Worm (Caenorhabditis elegans) whole organism, L3 larva: ENCODE data around the gene T23F2.2.

Experiments used
- R02D3.7 ChIP-seq: fragments of 150-350 bp; optimal IDR thresholded peaks from 2 replicates; lab custom pipeline; 2014; ENCODE audit warnings: missing biosample characterization, missing genetic modification characterization
- ZK546.5 ChIP-seq: sonication (generic microtip); optimal IDR thresholded peaks from 2 replicates; lab custom pipeline; 2017; ENCODE audit warnings: missing biosample characterization, missing genetic modification characterization
- aly-2 ChIP-seq: fragments of 150-350 bp; optimal IDR thresholded peaks from 2 replicates; lab custom pipeline; 2014; ENCODE audit warnings: missing biosample characterization, missing genetic modification characterization
- ama-1 ChIP-seq: fragments of 150-350 bp; optimal IDR thresholded peaks from 2 replicates; lab custom pipeline; 2018
- ceh-16 ChIP-seq: sonication (generic microtip); optimal IDR thresholded peaks from 2 replicates; lab custom pipeline; 2017; ENCODE audit warnings: missing biosample characterization, missing genetic modification characterization
- ceh-28 ChIP-seq: fragments of 150-350 bp; optimal IDR thresholded peaks from 2 replicates; lab custom pipeline; 2014; ENCODE audit warnings: missing biosample characterization, missing genetic modification reagents, missing genetic modification characterization
- ceh-82 ChIP-seq: fragments of 150-350 bp; optimal IDR thresholded peaks from 2 replicates; lab custom pipeline; 2014; ENCODE audit warnings: missing biosample characterization, missing genetic modification characterization
- ceh-9 ChIP-seq: sonication (generic microtip); optimal IDR thresholded peaks from 2 replicates; lab custom pipeline; 2018; ENCODE audit warnings: missing biosample characterization, missing genetic modification characterization
- egl-27 ChIP-seq: sonication (generic microtip); optimal IDR thresholded peaks from 4 replicates; lab custom pipeline; 2017; ENCODE audit warnings: missing biosample characterization, missing genetic modification reagents, missing genetic modification characterization
- egl-5 ChIP-seq: fragments of 150-350 bp; optimal IDR thresholded peaks from 2 replicates; lab custom pipeline; 2017; ENCODE audit warnings: missing biosample characterization, missing genetic modification reagents, missing genetic modification characterization, inconsistent platforms
- elt-1 ChIP-seq: fragments of 150-350 bp; optimal IDR thresholded peaks from 2 replicates; lab custom pipeline; 2014; ENCODE audit warnings: missing biosample characterization, missing genetic modification characterization
- elt-2 ChIP-seq: sonication (generic microtip); optimal IDR thresholded peaks from 2 replicates; lab custom pipeline; 2016; ENCODE audit warnings: missing genetic modification reagents, mild to moderate bottlenecking, missing genetic modification characterization, missing compliant biosample characterization
- elt-3 ChIP-seq, 3 experiments: fragments of 150-350 bp in 1 of 3; sonication (generic microtip) in 2 of 3; optimal IDR thresholded peaks; 2 replicates in 2 of 3; 4 replicates in 1 of 3; lab custom pipeline; 2014 to 2017; ENCODE audit warnings: missing biosample characterization in 3 of 3, missing genetic modification characterization in 3 of 3
- eor-1 ChIP-seq, 2 experiments: fragments of 150-350 bp; optimal IDR thresholded peaks; 2 replicates each; lab custom pipeline; 2014 to 2018; ENCODE audit warnings: missing biosample characterization in 2 of 2, missing genetic modification characterization in 2 of 2
- fkh-10 ChIP-seq: sonication (generic microtip); optimal IDR thresholded peaks from 2 replicates; lab custom pipeline; 2017; ENCODE audit warnings: missing biosample characterization, missing genetic modification reagents, missing genetic modification characterization
- fkh-2 ChIP-seq: fragments of 150-350 bp; optimal IDR thresholded peaks from 2 replicates; lab custom pipeline; 2014; ENCODE audit warnings: missing biosample characterization, missing genetic modification reagents, missing genetic modification characterization
- fos-1 ChIP-seq: fragments of 150-350 bp; optimal IDR thresholded peaks from 2 replicates; lab custom pipeline; 2014; ENCODE audit warnings: missing biosample characterization, missing genetic modification characterization
- hmg-11 ChIP-seq: sonication (generic microtip); optimal IDR thresholded peaks from 2 replicates; lab custom pipeline; 2016; ENCODE audit warnings: missing genetic modification characterization, missing compliant biosample characterization
- jun-1 ChIP-seq: fragments of 150-350 bp; optimal IDR thresholded peaks from 2 replicates; lab custom pipeline; 2014; ENCODE audit warnings: missing biosample characterization, missing genetic modification reagents, missing genetic modification characterization
- lin-15B ChIP-seq: fragments of 150-350 bp; optimal IDR thresholded peaks from 2 replicates; lab custom pipeline; 2014; ENCODE audit warnings: missing biosample characterization, missing genetic modification characterization
- lin-39 ChIP-seq: fragments of 150-350 bp; optimal IDR thresholded peaks from 2 replicates; lab custom pipeline; 2018; ENCODE audit warnings: missing biosample characterization, missing genetic modification reagents, missing genetic modification characterization
- lsy-12 ChIP-seq: sonication (generic microtip); optimal IDR thresholded peaks from 2 replicates; lab custom pipeline; 2016; ENCODE audit warnings: mild to moderate bottlenecking, missing genetic modification characterization, missing compliant biosample characterization
- mdl-1 ChIP-seq: fragments of 150-350 bp; optimal IDR thresholded peaks from 2 replicates; lab custom pipeline; 2014; ENCODE audit warnings: missing biosample characterization, missing genetic modification characterization
- mml-1 ChIP-seq: fragments of 150-350 bp; sonication (generic microtip); optimal IDR thresholded peaks from 3 replicates; lab custom pipeline; 2014; ENCODE audit warnings: missing biosample characterization, missing genetic modification characterization
- nfya-1 ChIP-seq: sonication (generic microtip); optimal IDR thresholded peaks from 2 replicates; lab custom pipeline; 2017; ENCODE audit warnings: missing genetic modification characterization, mild to moderate bottlenecking, missing compliant biosample characterization, antibody characterized with exemption, moderate library complexity; ENCODE audit not compliant: insufficient read depth
- nhr-11 ChIP-seq: fragments of 150-350 bp; optimal IDR thresholded peaks from 2 replicates; lab custom pipeline; 2014; ENCODE audit warnings: missing biosample characterization, missing genetic modification characterization
- nhr-23 ChIP-seq: fragments of 150-350 bp; optimal IDR thresholded peaks from 2 replicates; lab custom pipeline; 2014; ENCODE audit warnings: missing biosample characterization, missing genetic modification reagents, missing genetic modification characterization
- nhr-237 ChIP-seq: fragments of 150-350 bp; optimal IDR thresholded peaks from 2 replicates; lab custom pipeline; 2014; ENCODE audit warnings: missing biosample characterization, missing genetic modification characterization
- nhr-25 ChIP-seq: sonication (generic microtip); optimal IDR thresholded peaks from 2 replicates; lab custom pipeline; 2017; ENCODE audit warnings: missing biosample characterization, missing genetic modification characterization
- nhr-28 ChIP-seq: fragments of 150-350 bp; optimal IDR thresholded peaks from 2 replicates; lab custom pipeline; 2014; ENCODE audit warnings: missing biosample characterization, missing genetic modification characterization
- nhr-43 ChIP-seq: sonication (generic microtip); optimal IDR thresholded peaks from 2 replicates; lab custom pipeline; 2016; ENCODE audit warnings: mild to moderate bottlenecking, missing genetic modification characterization, missing compliant biosample characterization; ENCODE audit not compliant: poor library complexity, severe bottlenecking
- nhr-67 ChIP-seq: fragments of 150-350 bp; optimal IDR thresholded peaks from 2 replicates; lab custom pipeline; 2014; ENCODE audit warnings: missing biosample characterization, missing genetic modification characterization
- nhr-76 ChIP-seq: fragments of 150-350 bp; sonication (generic microtip); optimal IDR thresholded peaks from 5 replicates; lab custom pipeline; 2014; ENCODE audit warnings: missing biosample characterization, missing genetic modification characterization
- nhr-77 ChIP-seq: fragments of 150-350 bp; optimal IDR thresholded peaks from 2 replicates; lab custom pipeline; 2014; ENCODE audit warnings: missing biosample characterization, missing genetic modification characterization
- pha-4 ChIP-seq: fragments of 150-350 bp; optimal IDR thresholded peaks from 2 replicates; lab custom pipeline; 2014; ENCODE audit warnings: missing biosample characterization, missing genetic modification reagents, missing genetic modification characterization
- pqm-1 ChIP-seq: fragments of 150-350 bp; optimal IDR thresholded peaks from 2 replicates; lab custom pipeline; 2017; ENCODE audit warnings: missing biosample characterization, missing genetic modification characterization, inconsistent platforms
- sea-2 ChIP-seq: fragments of 150-350 bp; sonication (generic microtip); optimal IDR thresholded peaks from 4 replicates; lab custom pipeline; 2014; ENCODE audit warnings: missing biosample characterization, missing genetic modification reagents, missing genetic modification characterization
- skn-1 ChIP-seq: fragments of 150-350 bp; optimal IDR thresholded peaks from 2 replicates; lab custom pipeline; 2014; ENCODE audit warnings: missing biosample characterization, missing genetic modification characterization
- snpc-4 ChIP-seq: fragments of 150-350 bp; optimal IDR thresholded peaks from 2 replicates; lab custom pipeline; 2014; ENCODE audit warnings: missing biosample characterization, missing genetic modification characterization
- tbx-2 ChIP-seq: sonication (generic microtip); optimal IDR thresholded peaks from 2 replicates; lab custom pipeline; 2016; ENCODE audit warnings: mild to moderate bottlenecking, missing genetic modification characterization, missing compliant biosample characterization
- unc-39 ChIP-seq: sonication (generic microtip); optimal IDR thresholded peaks from 4 replicates; lab custom pipeline; 2017; ENCODE audit warnings: missing biosample characterization, missing genetic modification characterization
- unc-62 ChIP-seq: fragments of 150-350 bp; sonication (generic microtip); optimal IDR thresholded peaks from 4 replicates; lab custom pipeline; 2014; ENCODE audit warnings: missing biosample characterization, missing genetic modification reagents, missing genetic modification characterization
- zag-1 ChIP-seq: fragments of 150-350 bp; optimal IDR thresholded peaks from 2 replicates; lab custom pipeline; 2014; ENCODE audit warnings: missing biosample characterization, missing genetic modification characterization
- ztf-11 ChIP-seq: fragments of 150-350 bp; optimal IDR thresholded peaks from 2 replicates; lab custom pipeline; 2014; ENCODE audit warnings: missing biosample characterization, missing genetic modification characterization
- ztf-4 ChIP-seq: fragments of 150-350 bp; optimal IDR thresholded peaks from 2 replicates; lab custom pipeline; 2014; ENCODE audit warnings: missing biosample characterization, missing genetic modification characterization

Gene T23F2.2

ce11 chrX:5467820-5468270 is 37.2 kb downstream of the T23F2.2 start, which contains the start of gene dpyd-1:
TSS of gene dpyd-1 (plus strand) at chrX:5467870.
- no peak for TF ChIP-seq fos-1 (tag; lab: Kevin White, UChicago)
- TF ChIP-seq nhr-43 (tag; lab: Kevin White, UChicago): no peak
- no peak for TF ChIP-seq tbx-2 (tag; lab: Kevin White, UChicago)
- no peak for TF ChIP-seq nhr-67
- no peak for TF ChIP-seq skn-1 (tag; lab: Kevin White, UChicago)
- TF ChIP-seq egl-27 (tag; lab: Kevin White, UChicago): no peak
- TF ChIP-seq mdl-1 (tag; lab: Kevin White, UChicago): peak; percentile 57
- TF ChIP-seq pqm-1 (tag; lab: Kevin White, UChicago): peak; percentile 78
- TF ChIP-seq R02D3.7 (tag; lab: Kevin White, UChicago): no peak
- peak; percentile 46 for TF ChIP-seq pha-4 (tag; lab: Kevin White, UChicago)
- no peak for TF ChIP-seq fkh-10 (GFP tag; lab: Kevin White, UChicago)
- no peak for TF ChIP-seq ama-1
- no peak for TF ChIP-seq lin-39 (tag; lab: Kevin White, UChicago)
- TF ChIP-seq nhr-77 (tag; lab: Kevin White, UChicago): no peak
- TF ChIP-seq ztf-4 (tag; lab: Kevin White, UChicago): no peak
- no peak for TF ChIP-seq unc-62
- no peak for TF ChIP-seq lin-15B (tag; lab: Kevin White, UChicago)
- TF ChIP-seq elt-2 (tag; lab: Kevin White, UChicago): peak; percentile 85
- no peak for TF ChIP-seq elt-1 (tag; lab: Kevin White, UChicago)
- no peak for TF ChIP-seq jun-1 (tag; lab: Kevin White, UChicago)
- TF ChIP-seq aly-2 (tag; lab: Kevin White, UChicago): no peak
- no peak for TF ChIP-seq sea-2 (GFP tag; lab: Kevin White, UChicago)
- TF ChIP-seq ZK546.5: no peak
- no peak for TF ChIP-seq eor-1 (tag; optimal IDR thresholded peaks at IDR 0.05; lab: Kevin White, UChicago)
- TF ChIP-seq mml-1 (tag; lab: Kevin White, UChicago): peak; percentile 44
- no peak for TF ChIP-seq ztf-11
- no peak for TF ChIP-seq ceh-28 (tag; lab: Kevin White, UChicago)
- no peak for TF ChIP-seq ceh-16 (tag; lab: Kevin White, UChicago)
- TF ChIP-seq nhr-23 (tag; lab: Kevin White, UChicago): no peak
- TF ChIP-seq nhr-25 (tag; lab: Kevin White, UChicago): peak; percentile 36
- no peak for TF ChIP-seq unc-39 (tag; lab: Kevin White, UChicago)
- TF ChIP-seq nhr-76 (tag; lab: Kevin White, UChicago): no peak
- TF ChIP-seq ceh-82 (tag; lab: Kevin White, UChicago): no peak
- no peak for TF ChIP-seq nhr-28 (tag; lab: Kevin White, UChicago)
- no peak for TF ChIP-seq lsy-12 (tag; lab: Kevin White, UChicago)
- no peak for TF ChIP-seq snpc-4

- no peak for TF ChIP-seq hmg-11 (tag; lab: Kevin White, UChicago)
- no peak for TF ChIP-seq pha-4 (tag; lab: Kevin White, UChicago)
- no peak for TF ChIP-seq nhr-23 (tag; lab: Kevin White, UChicago)
- TF ChIP-seq snpc-4: no peak
- TF ChIP-seq eor-1 (tag; optimal IDR thresholded peaks at IDR 0.05; lab: Kevin White, UChicago): no peak
- peak; percentile 38 for TF ChIP-seq nfya-1 (tag; lab: Kevin White, UChicago)
- no peak for TF ChIP-seq ztf-11
- peak; percentile 71 for TF ChIP-seq pqm-1 (tag; lab: Kevin White, UChicago)
- TF ChIP-seq tbx-2 (tag; lab: Kevin White, UChicago): no peak
- TF ChIP-seq fkh-2 (tag; lab: Kevin White, UChicago): no peak
- TF ChIP-seq nhr-237 (tag; lab: Kevin White, UChicago): no peak
- TF ChIP-seq elt-3 (tag; optimal IDR thresholded peaks at IDR 0.05; lab: Kevin White, UChicago): peak; percentile 26 to 92 (median 91)
- TF ChIP-seq ceh-82 (tag; lab: Kevin White, UChicago): no peak
- TF ChIP-seq mdl-1 (tag; lab: Kevin White, UChicago): no peak
- TF ChIP-seq ceh-9 (tag; lab: Kevin White, UChicago): no peak
- TF ChIP-seq lsy-12 (tag; lab: Kevin White, UChicago): no peak
- no peak for TF ChIP-seq lin-15B (tag; lab: Kevin White, UChicago)
- peak; percentile 96 for TF ChIP-seq elt-2 (tag; lab: Kevin White, UChicago)
- TF ChIP-seq nhr-25 (tag; lab: Kevin White, UChicago): no peak
- no peak for TF ChIP-seq ztf-4 (tag; lab: Kevin White, UChicago)
- no peak for TF ChIP-seq ama-1
- no peak for TF ChIP-seq zag-1 (tag; lab: Kevin White, UChicago)
- TF ChIP-seq aly-2 (tag; lab: Kevin White, UChicago): no peak
- TF ChIP-seq nhr-77 (tag; lab: Kevin White, UChicago): no peak
- no peak for TF ChIP-seq elt-1 (tag; lab: Kevin White, UChicago)
- peak; percentile 64 for TF ChIP-seq nhr-43 (tag; lab: Kevin White, UChicago)
- peak; percentile 57 for TF ChIP-seq jun-1 (tag; lab: Kevin White, UChicago)
- TF ChIP-seq R02D3.7 (tag; lab: Kevin White, UChicago): peak; percentile 9
- no peak for TF ChIP-seq egl-27 (tag; lab: Kevin White, UChicago)
- TF ChIP-seq nhr-11 (tag; lab: Kevin White, UChicago): no peak
- no peak for TF ChIP-seq sea-2 (GFP tag; lab: Kevin White, UChicago)
- TF ChIP-seq egl-5 (tag; lab: Kevin White, UChicago): no peak
- no peak for TF ChIP-seq ZK546.5
These were observed 37.7 kb downstream of the T23F2.2 start for ce11 chrX:5467308-5467707.
